Worm (Caenorhabditis elegans): ENCODE results near the gene K08H2.2.

Gene K08H2.2

DNA sequence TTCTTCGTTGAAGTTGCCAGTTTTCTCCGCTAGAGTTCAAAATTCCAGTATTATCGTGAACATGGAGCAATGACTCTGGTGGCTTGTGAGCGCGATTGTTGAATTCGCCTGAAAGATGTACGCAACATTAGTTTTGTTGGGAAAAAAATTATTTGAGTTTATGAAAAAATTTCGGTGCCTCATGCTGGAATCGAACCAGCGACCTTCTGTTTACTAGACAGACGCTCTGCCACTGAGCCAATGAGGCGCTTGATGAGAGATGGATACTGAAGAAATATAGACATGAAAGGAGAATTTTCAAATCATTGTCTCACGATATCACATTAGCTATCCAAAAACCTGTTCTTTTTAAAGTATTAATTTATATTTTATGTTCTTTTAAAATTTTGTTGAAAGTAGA, 48.7 kb upstream of the K08H2.2 start (continued):
- TF ChIP-seq php-3 (GFP tag; IDR thresholded peaks at IDR 0.05) (no peak), mes-2 (tag; optimal IDR thresholded peaks at IDR 0.05; ENCODE audit: poor library complexity, severe bottlenecking) (no peak), attf-4 (tag; optimal IDR thresholded peaks at IDR 0.05) (no peak), Y75B8A.6 (GFP tag; IDR thresholded peaks at IDR 0.05) (no peak), egl-43 (GFP tag; IDR thresholded peaks at IDR 0.05) (peak; percentile 85), zag-1 (tag; optimal IDR thresholded peaks at IDR 0.05) (no peak), spr-1 (tag; optimal IDR thresholded peaks at IDR 0.05) (peak; percentile 21), unc-62 (GFP tag; optimal IDR thresholded peaks at IDR 0.05 in 1 of 2) (no peak), unc-62 (tag; optimal IDR thresholded peaks at IDR 0.05) (no peak), mdl-1 (tag; optimal IDR thresholded peaks at IDR 0.05) (no peak), Y48G9A.11 (GFP tag; IDR thresholded peaks at IDR 0.05) (peak; percentile 44; the same call in 1 of the 2 replicates), T20F7.1 (GFP tag; optimal IDR thresholded peaks at IDR 0.05) (no peak), egl-27 (tag; optimal IDR thresholded peaks at IDR 0.05) (no peak), ceh-28 (tag; optimal IDR thresholded peaks at IDR 0.05) (no peak)

DNA sequence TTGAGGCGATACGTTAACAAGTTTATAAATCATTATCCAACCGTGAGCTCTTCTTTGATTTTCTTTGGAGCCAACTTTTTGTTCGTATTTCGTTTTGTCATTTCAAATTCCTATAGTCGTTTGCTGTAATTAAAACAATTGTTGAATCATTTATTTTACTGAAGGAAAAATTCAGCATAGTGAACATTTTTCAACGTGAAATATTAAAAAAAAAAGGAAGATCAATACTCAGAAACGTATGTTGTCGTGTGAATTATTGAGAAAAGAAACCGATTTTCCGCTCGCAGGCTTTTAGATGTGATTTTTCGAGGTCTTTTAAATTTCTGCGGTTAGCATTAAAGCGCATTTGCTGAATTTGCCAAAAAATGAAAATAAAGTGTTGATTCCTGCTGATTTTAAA, 44.1 kb upstream of the K08H2.2 start, which contains the start of gene phf-33:
TSS of gene phf-33 (minus strand) at position 101 of the 400 bp plus-strand sequence.
- TF ChIP-seq duxl-1 (tag; optimal IDR thresholded peaks at IDR 0.05; ENCODE audit: poor library complexity) (no peak), dmd-9 (GFP tag; IDR thresholded peaks at IDR 0.05) (no peak), aly-2 (tag; optimal IDR thresholded peaks at IDR 0.05) (no peak), nhr-10 (tag; optimal IDR thresholded peaks at IDR 0.05) (no peak), fos-1 (tag; optimal IDR thresholded peaks at IDR 0.05) (no peak), ceh-28 (tag; optimal IDR thresholded peaks at IDR 0.05) (no peak), unc-130 (GFP tag; optimal IDR thresholded peaks at IDR 0.05) (no peak), pqm-1 (tag; optimal IDR thresholded peaks at IDR 0.05) (no peak), lin-15B (tag; optimal IDR thresholded peaks at IDR 0.05) (no peak), cey-2 (tag; optimal IDR thresholded peaks at IDR 0.05; ENCODE audit: borderline replicate concordance, insufficient read depth) (no peak), T20F7.1 (GFP tag; optimal IDR thresholded peaks at IDR 0.05) (no peak), nhr-6 (tag; optimal IDR thresholded peaks at IDR 0.05) (no peak), D1046.2 (GFP tag; IDR thresholded peaks at IDR 0.05) (no peak), daf-19 (GFP tag; conservative IDR thresholded peaks at IDR 0.05) (no peak), tag-97 (GFP tag; IDR thresholded peaks at IDR 0.05) (no peak), T26A8.4 (GFP tag; IDR thresholded peaks at IDR 0.05) (no peak), arid-1 (GFP tag; conservative IDR thresholded peaks at IDR 0.05) (no peak), lim-7 (GFP tag; IDR thresholded peaks at IDR 0.05) (no peak), madf-9 (GFP tag; conservative IDR thresholded peaks at IDR 0.05) (no peak)

DNA sequence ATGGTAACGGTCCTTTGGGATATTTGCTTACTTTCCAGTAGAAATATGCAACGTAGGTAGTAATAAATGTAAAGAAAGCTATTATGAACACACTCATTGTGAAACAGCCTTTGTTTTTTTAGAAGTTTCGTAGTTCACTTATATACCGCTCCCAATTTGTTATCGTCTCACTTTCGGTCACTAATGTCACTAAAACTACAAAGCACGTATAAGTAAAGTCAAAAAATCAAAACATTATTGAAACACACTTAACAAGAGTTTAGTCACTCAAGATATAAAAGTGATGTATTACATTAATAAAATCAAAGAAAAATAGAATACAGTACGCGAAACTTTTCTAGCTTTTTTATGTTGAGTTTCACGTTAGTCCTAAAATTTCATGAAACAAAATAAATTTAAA, 39.3 kb upstream of the K08H2.2 start, which contains the start of gene cyp-14A3:
TSS of gene cyp-14A3 (minus strand) at position 101 of the 400 bp plus-strand sequence.
- TF ChIP-seq ceh-32 (tag; optimal IDR thresholded peaks at IDR 0.05; ENCODE audit: poor library complexity) (no peak), aly-2 (tag; optimal IDR thresholded peaks at IDR 0.05) (no peak), ces-1 (GFP tag; optimal IDR thresholded peaks at IDR 0.05) (no peak), mep-1 (tag; optimal IDR thresholded peaks at IDR 0.05) (no peak), R02D3.7 (tag; optimal IDR thresholded peaks at IDR 0.05) (no peak), Y105C5A.15 (GFP tag; IDR thresholded peaks at IDR 0.05) (no peak), nhr-48 (tag; optimal IDR thresholded peaks at IDR 0.05) (no peak), lir-3 (tag; optimal IDR thresholded peaks at IDR 0.05) (no peak), unc-39 (tag; optimal IDR thresholded peaks at IDR 0.05) (no peak), F37D6.2 (tag; optimal IDR thresholded peaks at IDR 0.05) (no peak), Y5F2A.4 (GFP tag; optimal IDR thresholded peaks at IDR 0.05) (no peak)

All from whole organism, L4 larva.